Fruit fly (Drosophila melanogaster) whole organism, embryonic: Measurements from ENCODE around the gene CG43407.

Source experiments
- CG10979 ChIP-seq: fragments of 200-800 bp; sonication (Bioruptor generic); optimal IDR thresholded peaks from 2 replicates; lab custom pipeline; 2018; ENCODE audit warnings: missing biosample characterization, mild to moderate bottlenecking, missing genetic modification characterization, moderate library complexity
- CG14710 ChIP-seq: fragments of 200-800 bp; sonication (Bioruptor generic); optimal IDR thresholded peaks from 3 replicates; lab custom pipeline; 2019; ENCODE audit warnings: missing biosample characterization, mild to moderate bottlenecking, missing genetic modification characterization, moderate library complexity
- CG1792 ChIP-seq: fragments of 200-800 bp; sonication (Bioruptor generic); optimal IDR thresholded peaks from 2 replicates; lab custom pipeline; 2016; ENCODE audit warnings: missing biosample characterization, missing genetic modification characterization
- CG2199 ChIP-seq: fragments of 200-800 bp; sonication (Bioruptor generic); IDR thresholded peaks from 3 replicates; pipeline ENCODE4 v1.3.6; 2022; ENCODE audit warnings: missing biosample characterization, missing genetic modification characterization
- CG30020 ChIP-seq: fragments of 200-800 bp; optimal IDR thresholded peaks from 2 replicates; lab custom pipeline; 2019; ENCODE audit warnings: missing biosample characterization, mild to moderate bottlenecking, missing genetic modification characterization, moderate library complexity
- CG31365 ChIP-seq: fragments of 200-800 bp; sonication (Bioruptor generic); optimal IDR thresholded peaks from 2 replicates; lab custom pipeline; 2018; ENCODE audit warnings: missing biosample characterization, mild to moderate bottlenecking, missing genetic modification characterization
- CG3407 ChIP-seq: fragments of 200-800 bp; sonication (Bioruptor generic); optimal IDR thresholded peaks from 2 replicates; lab custom pipeline; 2018; ENCODE audit warnings: missing biosample characterization, mild to moderate bottlenecking, missing genetic modification characterization
- CG6254 ChIP-seq: fragments of 200-800 bp; sonication (Bioruptor generic); optimal IDR thresholded peaks from 3 replicates; lab custom pipeline; 2017; ENCODE audit warnings: mild to moderate bottlenecking, missing biosample characterization, missing genetic modification reagents, missing genetic modification characterization
- CG7556 ChIP-seq: fragments of 200-800 bp; sonication (Bioruptor generic); optimal IDR thresholded peaks from 2 replicates; lab custom pipeline; 2017; ENCODE audit warnings: missing biosample characterization, mild to moderate bottlenecking, missing genetic modification characterization
- CG8388 ChIP-seq: fragments of 200-800 bp; sonication (Bioruptor generic); optimal IDR thresholded peaks from 2 replicates; lab custom pipeline; 2019; ENCODE audit warnings: missing biosample characterization, mild to moderate bottlenecking, missing genetic modification characterization, moderate library complexity
- CG8765 ChIP-seq: fragments of 200-800 bp; sonication (Bioruptor generic); IDR thresholded peaks from 2 replicates; pipeline ENCODE4 v1.3.6; 2022; ENCODE audit warnings: missing biosample characterization, missing genetic modification characterization
- CG8924 ChIP-seq: fragments of 200-800 bp; optimal IDR thresholded peaks from 3 replicates; lab custom pipeline; 2019; ENCODE audit warnings: missing biosample characterization, mild to moderate bottlenecking, missing genetic modification characterization, moderate library complexity
- CG9437 ChIP-seq: fragments of 200-800 bp; sonication (Bioruptor generic); optimal IDR thresholded peaks from 2 replicates; lab custom pipeline; 2018; ENCODE audit warnings: missing biosample characterization, mild to moderate bottlenecking, missing genetic modification characterization
- CG9727 ChIP-seq: fragments of 200-800 bp; sonication (Bioruptor generic); optimal IDR thresholded peaks from 3 replicates; lab custom pipeline; 2017; ENCODE audit warnings: missing biosample characterization, mild to moderate bottlenecking, missing genetic modification characterization
- Deaf1 ChIP-seq: fragments of 200-800 bp; optimal IDR thresholded peaks from 3 replicates; lab custom pipeline; 2019; ENCODE audit warnings: missing biosample characterization, mild to moderate bottlenecking, missing genetic modification characterization, moderate library complexity
- E2f2 ChIP-seq: fragments of 200-800 bp; sonication (Bioruptor generic); IDR thresholded peaks from 2 replicates; pipeline ENCODE4 v1.3.6; 2022; ENCODE audit warnings: missing biosample characterization, missing genetic modification characterization
- HHEX ChIP-seq: fragments of 200-800 bp; sonication (Bioruptor generic); optimal IDR thresholded peaks from 3 replicates; lab custom pipeline; 2017; ENCODE audit warnings: missing biosample characterization, mild to moderate bottlenecking, missing genetic modification characterization, missing genetic modification reagents
- HLH3B ChIP-seq: fragments of 200-800 bp; sonication (Bioruptor generic); IDR thresholded peaks from 2 replicates; pipeline ENCODE4 v1.3.6; 2022; ENCODE audit warnings: missing biosample characterization, missing genetic modification characterization
- Mad ChIP-seq: fragments of 200-800 bp; sonication (Bioruptor generic); optimal IDR thresholded peaks from 2 replicates; lab custom pipeline; 2016; ENCODE audit warnings: missing biosample characterization, missing genetic modification characterization
- Ptx1 ChIP-seq: fragments of 200-800 bp; sonication (Bioruptor generic); IDR thresholded peaks from 2 replicates; pipeline ENCODE4 v1.3.6; 2022; ENCODE audit warnings: missing biosample characterization, missing genetic modification characterization
- Spps ChIP-seq: fragments of 200-800 bp; sonication (Bioruptor generic); optimal IDR thresholded peaks from 2 replicates; lab custom pipeline; 2018; ENCODE audit warnings: missing biosample characterization, mild to moderate bottlenecking, missing genetic modification characterization
- ac ChIP-seq: fragments of 200-800 bp; sonication (Bioruptor generic); optimal IDR thresholded peaks from 3 replicates; lab custom pipeline; 2017; ENCODE audit warnings: missing biosample characterization, mild to moderate bottlenecking, missing genetic modification characterization
- az2 ChIP-seq: fragments of 200-800 bp; sonication (Bioruptor generic); optimal IDR thresholded peaks from 3 replicates; lab custom pipeline; 2016; ENCODE audit warnings: missing biosample characterization, missing genetic modification characterization
- btn ChIP-seq: fragments of 200-800 bp; sonication (Bioruptor generic); optimal IDR thresholded peaks from 2 replicates; lab custom pipeline; 2016; ENCODE audit warnings: missing biosample characterization, missing genetic modification characterization
- chif ChIP-seq, 2 experiments: fragments of 200-800 bp; sonication (Bioruptor generic); optimal IDR thresholded peaks; 3 replicates each; lab custom pipeline; 2016; ENCODE audit warnings: missing biosample characterization in 2 of 2, missing genetic modification characterization in 2 of 2
- dimm ChIP-seq: fragments of 200-800 bp; sonication (Bioruptor generic); IDR thresholded peaks from 2 replicates; pipeline ENCODE4 v1.3.6; 2022; ENCODE audit warnings: missing biosample characterization, missing genetic modification characterization
- dmrt11E ChIP-seq: fragments of 200-800 bp; sonication (Bioruptor generic); optimal IDR thresholded peaks from 3 replicates; lab custom pipeline; 2018; ENCODE audit warnings: missing biosample characterization, mild to moderate bottlenecking, missing genetic modification characterization, moderate library complexity
- fd102C ChIP-seq: fragments of 200-800 bp; sonication (Bioruptor generic); optimal IDR thresholded peaks from 2 replicates; lab custom pipeline; 2018; ENCODE audit warnings: missing biosample characterization, mild to moderate bottlenecking, missing genetic modification characterization, moderate library complexity
- gcm ChIP-seq: fragments of 200-800 bp; sonication (Bioruptor generic); optimal IDR thresholded peaks from 2 replicates; lab custom pipeline; 2019; ENCODE audit warnings: missing biosample characterization, mild to moderate bottlenecking, missing genetic modification characterization, moderate library complexity
- gcm2 ChIP-seq: fragments of 200-800 bp; sonication (Bioruptor generic); optimal IDR thresholded peaks from 2 replicates; lab custom pipeline; 2016; ENCODE audit warnings: missing biosample characterization, missing genetic modification characterization
- her ChIP-seq: fragments of 200-800 bp; sonication (Bioruptor generic); optimal IDR thresholded peaks from 2 replicates; lab custom pipeline; 2016; ENCODE audit warnings: missing biosample characterization, missing genetic modification characterization
- kni ChIP-seq: fragments of 200-800 bp; sonication (Bioruptor generic); optimal IDR thresholded peaks from 3 replicates; lab custom pipeline; 2017; ENCODE audit warnings: mild to moderate bottlenecking, missing biosample characterization, missing genetic modification reagents, missing genetic modification characterization
- lmd ChIP-seq: fragments of 200-800 bp; sonication (Bioruptor generic); IDR thresholded peaks from 2 replicates; pipeline ENCODE4 v1.3.6; 2022; ENCODE audit warnings: missing biosample characterization, missing genetic modification characterization
- nau ChIP-seq: fragments of 200-800 bp; sonication (Bioruptor generic); optimal IDR thresholded peaks from 3 replicates; lab custom pipeline; 2017; ENCODE audit warnings: missing biosample characterization, mild to moderate bottlenecking, missing genetic modification characterization, missing genetic modification reagents
- oc ChIP-seq: fragments of 200-800 bp; sonication (Bioruptor generic); optimal IDR thresholded peaks from 2 replicates; lab custom pipeline; 2018; ENCODE audit warnings: missing biosample characterization, mild to moderate bottlenecking, missing genetic modification characterization, moderate library complexity
- phol ChIP-seq: fragments of 200-800 bp; sonication (Bioruptor generic); optimal IDR thresholded peaks from 3 replicates; lab custom pipeline; 2018; ENCODE audit warnings: missing biosample characterization, mild to moderate bottlenecking, missing genetic modification characterization, moderate library complexity
- ro ChIP-seq: fragments of 200-800 bp; sonication (Bioruptor generic); IDR thresholded peaks from 2 replicates; pipeline ENCODE4 v1.3.6; 2022; ENCODE audit warnings: missing biosample characterization, missing genetic modification characterization
- row ChIP-seq: fragments of 200-800 bp; sonication (Bioruptor generic); IDR thresholded peaks from 3 replicates; pipeline ENCODE4 v1.3.6; 2022; ENCODE audit warnings: missing biosample characterization, missing genetic modification characterization
- salm ChIP-seq: fragments of 200-800 bp; sonication (Bioruptor generic); optimal IDR thresholded peaks from 2 replicates; lab custom pipeline; 2018; ENCODE audit warnings: missing biosample characterization, mild to moderate bottlenecking, missing genetic modification characterization
- sim ChIP-seq: fragments of 200-800 bp; sonication (Bioruptor generic); IDR thresholded peaks from 2 replicates; pipeline ENCODE4 v1.3.6; 2022; ENCODE audit warnings: missing biosample characterization, missing genetic modification characterization
- sima ChIP-seq: fragments of 200-800 bp; sonication (Bioruptor generic); optimal IDR thresholded peaks from 2 replicates; lab custom pipeline; 2016; ENCODE audit warnings: missing biosample characterization, missing genetic modification characterization
- slou ChIP-seq: fragments of 200-800 bp; sonication (Bioruptor generic); optimal IDR thresholded peaks from 3 replicates; lab custom pipeline; 2016; ENCODE audit warnings: missing biosample characterization, missing genetic modification characterization
- zf30C ChIP-seq: fragments of 200-800 bp; sonication (Bioruptor generic); optimal IDR thresholded peaks from 3 replicates; lab custom pipeline; 2018; ENCODE audit warnings: missing biosample characterization, mild to moderate bottlenecking, missing genetic modification characterization

Gene CG43407

DNA sequence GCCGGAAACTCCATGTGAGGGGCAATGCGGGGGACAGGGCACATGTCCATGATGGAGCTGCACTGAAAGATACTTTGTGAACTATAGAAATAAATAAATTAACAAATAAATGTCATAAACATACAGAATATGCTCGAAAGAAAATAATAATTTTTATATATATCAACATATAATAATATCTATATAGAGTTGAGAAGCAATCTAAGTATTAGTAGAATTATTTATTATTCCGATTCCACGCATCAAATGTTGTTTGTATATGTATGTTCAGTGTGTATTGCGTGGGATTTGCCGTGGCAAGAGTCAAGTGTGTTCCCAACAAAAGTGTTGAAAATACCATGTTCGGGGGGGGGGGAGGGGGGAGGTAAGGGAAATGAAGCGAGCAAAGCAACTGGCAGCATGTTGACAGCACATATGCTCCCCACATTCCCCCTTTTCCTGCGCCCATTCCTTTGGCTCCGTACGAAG is 3.7 kb upstream of the CG43407 start (continued):
- TF ChIP-seq Mad (GFP tag; lab: Kevin White, UChicago) (no peak), CG10979 (tag; lab: Kevin White, UChicago) (peak; percentile 46), CG30020 (tag; lab: Kevin White, UChicago) (no peak), Ptx1 (GFP tag; lab: Robert Waterston, UW) (peak; percentile 51; the same call in 1 of the 2 replicates), HHEX (GFP tag; lab: Kevin White, UChicago) (peak; percentile 11), btn (GFP tag; lab: Kevin White, UChicago) (no peak), chif (GFP tag; optimal IDR thresholded peaks at IDR 0.05; lab: Kevin White, UChicago) (no peak), kni (GFP tag; lab: Kevin White, UChicago) (no peak), Deaf1 (peak; percentile 2), CG9727 (peak; percentile 30), az2 (peak; percentile 34), CG14710 (tag; lab: Kevin White, UChicago) (peak; percentile 17), salm (tag; lab: Kevin White, UChicago) (peak; percentile 5), ac (GFP tag; lab: Kevin White, UChicago) (no peak), E2f2 (GFP tag; lab: Robert Waterston, UW) (peak; percentile 12; the same call in 1 of the 2 replicates), gcm (GFP tag; lab: Kevin White, UChicago) (peak; percentile 41), CG3407 (GFP tag; lab: Kevin White, UChicago) (no peak), fd102C (GFP tag; lab: Kevin White, UChicago) (no peak), oc (tag; lab: Kevin White, UChicago) (peak; percentile 63), zf30C (peak; percentile 38), her (GFP tag; lab: Kevin White, UChicago) (no peak), sim (no peak), CG8388 (GFP tag; lab: Kevin White, UChicago) (peak; percentile 42), sima (no peak), row (peak; percentile 58; the same call in 2 of the 3 replicates), CG7556 (GFP tag; lab: Kevin White, UChicago) (peak; percentile 24), CG9437 (GFP tag; lab: Kevin White, UChicago) (peak; percentile 23), CG31365 (tag; lab: Kevin White, UChicago) (no peak), ro (GFP tag; lab: Robert Waterston, UW) (no peak), dimm (GFP tag; lab: Robert Waterston, UW) (no peak), CG1792 (no peak), nau (GFP tag; lab: Kevin White, UChicago) (peak; percentile 19), CG6254 (GFP tag; lab: Kevin White, UChicago) (peak; percentile 31), Spps (tag; lab: Kevin White, UChicago) (peak; percentile 17), CG8924 (peak; percentile 32), gcm2 (GFP tag; lab: Kevin White, UChicago) (no peak), slou (GFP tag; lab: Kevin White, UChicago) (no peak), CG8765 (GFP tag; lab: Robert Waterston, UW) (no peak), dmrt11E (tag; lab: Kevin White, UChicago) (peak; percentile 70), CG2199 (GFP tag; lab: Robert Waterston, UW) (0 out of 3 replicates have a peak, but pooled peaks have one; percentile 28), lmd (GFP tag; lab: Robert Waterston, UW) (no peak), HLH3B (GFP tag; lab: Robert Waterston, UW) (0 out of 2 replicates have a peak, but pooled peaks have one; percentile 8), phol (tag; lab: Kevin White, UChicago) (peak; percentile 21)
